Fruit fly (Drosophila melanogaster): Measurements from ENCODE around the gene PGRP-SA.

Gene PGRP-SA

dm6 chrX:11559728-11560724 is 1.4 kb upstream of the PGRP-SA start (continued):
- TF ChIP-seq CkIIα-i1 (GFP tag; IDR thresholded peaks at IDR 0.05) (no peak), CG8388 (GFP tag; optimal IDR thresholded peaks at IDR 0.05) (peak; percentile 83), inv (GFP tag; IDR thresholded peaks at IDR 0.05; ENCODE audit: partially characterized antibody) (no peak), CG31388 (GFP tag; optimal IDR thresholded peaks at IDR 0.05) (peak; percentile 47), tna (GFP tag; IDR thresholded peaks at IDR 0.05; ENCODE audit: partially characterized antibody) (no peak), CG1529 (GFP tag; optimal IDR thresholded peaks at IDR 0.05) (peak; percentile 73), CG13123 (GFP tag; optimal IDR thresholded peaks at IDR 0.05) (peak; percentile 41), odd (GFP tag; optimal IDR thresholded peaks at IDR 0.05) (peak; percentile 86), pfk (GFP tag; optimal IDR thresholded peaks at IDR 0.05) (no peak), CG7786 (GFP tag; optimal IDR thresholded peaks at IDR 0.05) (peak; percentile 31), trem (tag; optimal IDR thresholded peaks at IDR 0.05) (peak; percentile 58), Blimp-1 (GFP tag; optimal IDR thresholded peaks at IDR 0.05) (peak; percentile 76), ken (GFP tag; IDR thresholded peaks at IDR 0.05) (no peak; the same call in 2 of the 3 replicates), run (tag; optimal IDR thresholded peaks at IDR 0.05) (peak; percentile 81), Mrtf (GFP tag; IDR thresholded peaks at IDR 0.05) (peak; percentile 35; the same call in 1 of the 3 replicates), al (GFP tag; IDR thresholded peaks at IDR 0.05) (peak; percentile 67), CG6654 (GFP tag; optimal IDR thresholded peaks at IDR 0.05) (peak; percentile 57), Awh (GFP tag; IDR thresholded peaks at IDR 0.05) (peak; percentile 56; the same call in 1 of the 2 replicates), CG2678 (tag; optimal IDR thresholded peaks at IDR 0.05) (peak; percentile 94), CG17359 (tag; optimal IDR thresholded peaks at IDR 0.05) (peak; percentile 88), H15 (GFP tag; IDR thresholded peaks at IDR 0.05) (0 out of 3 replicates have a peak, but pooled peaks have one; percentile 26), CG1647 (GFP tag; optimal IDR thresholded peaks at IDR 0.05) (peak; percentile 22), cato (GFP tag; optimal IDR thresholded peaks at IDR 0.05; ENCODE audit: borderline replicate concordance) (peak; percentile 52), Sin3A (optimal IDR thresholded peaks at IDR 0.05) (no peak), Asciz (GFP tag; optimal IDR thresholded peaks at IDR 0.05) (peak; percentile 81), jing (GFP tag; optimal IDR thresholded peaks at IDR 0.05) (peak; percentile 66), CoRest (tag; optimal IDR thresholded peaks at IDR 0.05) (peak; percentile 94), NfI (GFP tag; optimal IDR thresholded peaks at IDR 0.05) (peak; percentile 81), CG9609 (GFP tag; optimal IDR thresholded peaks at IDR 0.05) (peak; percentile 24), HLH54F (GFP tag; optimal IDR thresholded peaks at IDR 0.05) (peak; percentile 44), CG10431 (GFP tag; optimal IDR thresholded peaks at IDR 0.05) (no peak), Sry-β (GFP tag; optimal IDR thresholded peaks at IDR 0.05) (no peak), onecut (GFP tag; IDR thresholded peaks at IDR 0.05) (peak; percentile 32), Sry-δ (GFP tag; optimal IDR thresholded peaks at IDR 0.05) (peak; percentile 0), dysf (GFP tag; IDR thresholded peaks at IDR 0.05) (peak; percentile 85), CG1233 (GFP tag; optimal IDR thresholded peaks at IDR 0.05) (peak; percentile 83), chinmo (GFP tag; IDR thresholded peaks at IDR 0.05; ENCODE audit: partially characterized antibody) (peak; percentile 87; the same call in 3 of the 4 replicates), rib (GFP tag; IDR thresholded peaks at IDR 0.05) (no peak), CG13424 (tag; optimal IDR thresholded peaks at IDR 0.05) (peak; percentile 91), hb (GFP tag; IDR thresholded peaks at IDR 0.05; ENCODE audit: partially characterized antibody) (no peak), bigmax (GFP tag; optimal IDR thresholded peaks at IDR 0.05) (no peak), CG3726 (GFP tag; IDR thresholded peaks at IDR 0.05) (0 out of 3 replicates have a peak, but pooled peaks have one; percentile 27), crol (GFP tag; IDR thresholded peaks at IDR 0.05) (no peak), E2f2 (GFP tag; IDR thresholded peaks at IDR 0.05) (peak; percentile 44; the same call in 1 of the 2 replicates), nau (GFP tag; optimal IDR thresholded peaks at IDR 0.05) (no peak), Gug (GFP tag; IDR thresholded peaks at IDR 0.05) (0 out of 4 replicates have a peak, but pooled peaks have one; percentile 17), sc (optimal IDR thresholded peaks at IDR 0.05) (no peak), sc (GFP tag; optimal IDR thresholded peaks at IDR 0.05) (peak; percentile 69)
